Worm (Caenorhabditis elegans) whole organism, L1 larva: ENCODE results near the gene K10B3.1.

Experiments used
- aly-2 ChIP-seq: fragments of 150-350 bp; optimal IDR thresholded peaks from 2 replicates; lab custom pipeline; 2014; ENCODE audit warnings: missing biosample characterization, missing genetic modification characterization
- ceh-63 ChIP-seq: fragments of 200-800 bp; sonication (Bioruptor generic); optimal IDR thresholded peaks from 2 replicates; lab custom pipeline; 2018; ENCODE audit warnings: mild to moderate bottlenecking, missing genetic modification characterization, missing compliant biosample characterization
- fkh-10 ChIP-seq: sonication (generic microtip); optimal IDR thresholded peaks from 2 replicates; lab custom pipeline; 2017; ENCODE audit warnings: missing biosample characterization, missing genetic modification reagents, missing genetic modification characterization
- nhr-28 ChIP-seq: fragments of 150-350 bp; optimal IDR thresholded peaks from 2 replicates; lab custom pipeline; 2014; ENCODE audit warnings: missing biosample characterization, missing genetic modification characterization
- nhr-47 ChIP-seq: sonication (generic microtip); optimal IDR thresholded peaks from 2 replicates; lab custom pipeline; 2016; ENCODE audit warnings: mild to moderate bottlenecking, missing genetic modification characterization, moderate library complexity, missing compliant biosample characterization
- nhr-77 ChIP-seq: fragments of 150-350 bp; optimal IDR thresholded peaks from 2 replicates; lab custom pipeline; 2014; ENCODE audit warnings: missing biosample characterization, missing genetic modification characterization
- pqm-1 ChIP-seq: sonication (generic microtip); optimal IDR thresholded peaks from 3 replicates; lab custom pipeline; 2017; ENCODE audit warnings: missing biosample characterization, missing genetic modification characterization
- snpc-4 ChIP-seq: fragments of 150-350 bp; optimal IDR thresholded peaks from 2 replicates; lab custom pipeline; 2014; ENCODE audit warnings: missing biosample characterization, missing genetic modification characterization
- unc-86 ChIP-seq: sonication (generic microtip); optimal IDR thresholded peaks from 2 replicates; lab custom pipeline; 2016; ENCODE audit warnings: missing genetic modification characterization, missing compliant biosample characterization
- zag-1 ChIP-seq: fragments of 150-350 bp; optimal IDR thresholded peaks from 2 replicates; lab custom pipeline; 2014; ENCODE audit warnings: missing biosample characterization, missing genetic modification characterization

ce11 chrX:3114306-3115133 is 20.8 kb upstream of the K10B3.1 start, which contains the start of gene gpd-2:
- TF ChIP-seq ceh-63 (GFP tag; lab: Kevin White, UChicago): no peak
- no peak for TF ChIP-seq pqm-1
- TF ChIP-seq unc-86 (tag; lab: Kevin White, UChicago): no peak
- no peak for TF ChIP-seq nhr-28 (tag; lab: Kevin White, UChicago)
- TF ChIP-seq nhr-77 (tag; lab: Kevin White, UChicago): no peak
- TF ChIP-seq aly-2 (tag; lab: Kevin White, UChicago): no peak
- no peak for TF ChIP-seq nhr-47 (tag; lab: Kevin White, UChicago)
- TF ChIP-seq fkh-10 (GFP tag; lab: Kevin White, UChicago): no peak
- no peak for TF ChIP-seq zag-1 (tag; lab: Kevin White, UChicago)
- no peak for TF ChIP-seq snpc-4 (tag; lab: Kevin White, UChicago)
